Worm (Caenorhabditis elegans): ENCODE data around the gene ZK1248.11.

- TF ChIP-seq mdl-1 (tag; optimal IDR thresholded peaks at IDR 0.05) = no peak
- no peak for TF ChIP-seq lsy-2 (tag; optimal IDR thresholded peaks at IDR 0.05)
These were observed 17.8 kb upstream of the ZK1248.11 start for ce11 chrII:5846181-5846580.
